Worm (Caenorhabditis elegans): Measurements from ENCODE around the gene wrn-1.
A peak's percentile ranks its signal among the peaks of the same experiment; 100 is the strongest.

wrn-1 gene

DNA sequence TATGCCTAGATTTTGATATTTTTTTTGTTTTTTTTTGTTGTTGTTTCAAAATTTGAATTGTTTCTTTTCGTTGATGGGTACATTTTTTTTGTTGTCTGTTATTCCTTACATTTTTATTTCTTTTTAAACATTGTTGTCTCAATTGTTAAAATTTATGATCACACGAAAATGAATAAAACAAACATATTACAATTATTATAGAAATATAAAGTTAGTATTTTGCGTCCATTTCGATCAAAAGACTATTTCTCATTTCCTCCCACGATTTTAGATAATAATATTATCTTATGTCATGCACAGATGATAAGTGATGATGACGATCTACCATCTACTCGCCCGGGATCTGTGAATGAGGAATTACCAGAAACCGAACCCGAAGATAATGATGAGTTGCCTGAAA is at the start of gene wrn-1:
Gene wrn-1 (plus strand): TSS at position 301 of the 400 bp plus-strand sequence.
- no peak for TF ChIP-seq F44E2.7 (GFP tag; IDR thresholded peaks at IDR 0.05)
- TF ChIP-seq nhr-48 (tag; optimal IDR thresholded peaks at IDR 0.05), result no peak
- no peak for TF ChIP-seq mxl-2 (GFP tag; conservative IDR thresholded peaks at IDR 0.05)

DNA sequence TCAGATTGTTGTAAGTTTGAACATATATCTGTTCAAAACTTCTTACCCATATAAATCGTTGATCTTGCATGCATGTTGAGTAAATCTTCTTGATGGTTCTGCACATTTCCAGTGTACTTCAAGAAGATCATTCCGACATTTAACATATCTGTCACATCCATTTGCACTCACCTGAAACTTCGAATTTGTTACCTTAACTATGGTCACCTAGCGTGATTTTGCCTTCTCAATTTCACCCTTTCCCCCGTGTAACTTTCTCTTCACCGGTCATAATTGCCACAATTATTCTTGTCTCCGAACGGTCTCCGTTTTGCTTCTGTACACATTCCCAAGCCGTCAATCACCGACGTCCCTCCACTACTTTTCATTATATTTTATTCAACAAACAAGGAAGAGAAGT is 41.4 kb upstream of the wrn-1 start:
- no peak for TF ChIP-seq mes-2 (tag; optimal IDR thresholded peaks at IDR 0.05; ENCODE audit: poor library complexity, severe bottlenecking)
- peak in 1 of 2 experiments; percentile 94 for TF ChIP-seq unc-62 (GFP tag; optimal IDR thresholded peaks at IDR 0.05 in 1 of 2)
- TF ChIP-seq unc-62 (tag; optimal IDR thresholded peaks at IDR 0.05), result no peak
- TF ChIP-seq T20F7.1 (GFP tag; optimal IDR thresholded peaks at IDR 0.05), result no peak
- no peak for TF ChIP-seq snpc-1.2 (GFP tag; IDR thresholded peaks at IDR 0.05)

DNA sequence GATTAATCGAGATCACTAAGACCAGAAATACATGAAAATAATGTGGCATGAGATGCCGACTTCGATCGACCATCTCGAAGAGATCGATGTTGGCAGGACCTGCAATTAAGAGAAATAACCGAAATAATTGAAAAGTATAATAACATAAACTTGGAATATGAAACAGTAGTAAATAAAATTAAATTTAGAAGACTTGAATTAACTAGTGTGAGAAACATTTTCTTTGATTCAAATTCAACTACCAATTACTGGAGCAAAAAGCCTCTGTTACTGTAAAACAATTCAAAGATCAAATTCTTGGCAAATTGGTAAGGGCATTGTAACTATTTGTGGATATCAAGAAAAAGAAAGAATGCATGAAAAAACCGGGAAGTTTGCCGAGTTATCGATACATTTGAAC is 40.9 kb upstream of the wrn-1 start, which contains the start of gene R05G9R.1:
Gene R05G9R.1 (minus strand): TSS at position 101 of the 400 bp plus-strand sequence.
- TF ChIP-seq nhr-76 (tag; optimal IDR thresholded peaks at IDR 0.05) (no peak), zfp-3 (GFP tag; conservative IDR thresholded peaks at IDR 0.05) (no peak), hif-1 (tag; optimal IDR thresholded peaks at IDR 0.05) (no peak), jun-1 (tag; optimal IDR thresholded peaks at IDR 0.05) (no peak), zip-11 (GFP tag; IDR thresholded peaks at IDR 0.05) (no peak), mxl-3 (GFP tag; optimal IDR thresholded peaks at IDR 0.05) (no peak), Y48G9A.11 (GFP tag; IDR thresholded peaks at IDR 0.05) (no peak), F37D6.2 (tag; optimal IDR thresholded peaks at IDR 0.05) (no peak), mep-1 (tag; optimal IDR thresholded peaks at IDR 0.05) (no peak), gei-8 (GFP tag; optimal IDR thresholded peaks at IDR 0.05) (no peak)

DNA sequence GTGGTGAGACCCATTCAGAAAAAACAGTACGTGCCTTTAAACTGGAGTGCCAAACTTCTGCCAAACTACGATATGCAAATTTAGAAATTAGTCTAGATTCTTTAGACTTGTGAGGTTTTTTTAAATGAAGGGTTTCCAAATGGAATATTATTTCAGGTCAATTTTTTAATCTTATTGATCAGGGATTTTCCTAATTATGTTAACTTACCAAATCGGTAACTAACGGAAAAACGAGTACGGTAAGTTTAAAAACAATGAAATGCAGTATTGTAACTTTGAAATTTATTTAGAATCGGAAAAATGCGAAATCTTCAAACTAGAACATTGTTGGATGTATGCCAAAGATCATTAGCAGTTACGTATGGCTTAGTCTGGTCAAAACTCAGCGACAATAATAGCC is 38.5 kb upstream of the wrn-1 start, which contains the start of gene C56E6.7:
Gene C56E6.7 (plus strand): TSS at position 301 of the 400 bp plus-strand sequence.
- TF ChIP-seq ztf-11 (tag; optimal IDR thresholded peaks at IDR 0.05) (no peak), F37D6.2 (tag; optimal IDR thresholded peaks at IDR 0.05) (no peak), arid-1 (GFP tag; conservative IDR thresholded peaks at IDR 0.05) (no peak), aha-1 (tag) (no peak)

DNA sequence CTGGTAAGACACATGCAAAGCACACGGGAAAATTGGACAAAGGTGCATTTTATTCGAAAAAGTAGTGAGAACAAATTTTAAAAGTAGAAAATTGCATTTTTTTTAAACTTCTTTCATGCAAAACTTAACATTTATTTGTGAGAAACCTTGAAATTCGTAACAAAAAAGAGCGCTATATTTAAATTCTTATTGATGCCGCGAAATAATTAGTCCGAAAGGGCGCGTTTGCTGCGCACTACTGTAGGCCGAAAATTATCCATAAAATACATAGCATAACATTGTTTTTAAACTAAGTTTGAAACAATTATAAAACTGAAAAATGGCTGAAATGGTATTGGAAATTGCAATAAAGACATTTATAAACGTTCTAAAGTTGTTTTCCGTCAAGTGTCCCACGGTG is 35.1 kb upstream of the wrn-1 start:
- TF ChIP-seq zip-11 (GFP tag; IDR thresholded peaks at IDR 0.05), result no peak
- no peak for TF ChIP-seq nhr-11 (tag; optimal IDR thresholded peaks at IDR 0.05)
- TF ChIP-seq lin-38 (GFP tag; IDR thresholded peaks at IDR 0.05), result peak; percentile 86
- TF ChIP-seq aly-2 (tag; optimal IDR thresholded peaks at IDR 0.05), result no peak
- TF ChIP-seq zip-2 (tag; optimal IDR thresholded peaks at IDR 0.05), result no peak
- TF ChIP-seq nhr-102 (tag; optimal IDR thresholded peaks at IDR 0.05), result no peak
- peak; percentile 80 for TF ChIP-seq unc-130 (GFP tag; optimal IDR thresholded peaks at IDR 0.05)
- no peak for TF ChIP-seq aha-1 (tag)
- TF ChIP-seq mdl-1 (tag; optimal IDR thresholded peaks at IDR 0.05), result no peak
- TF ChIP-seq skn-1 (tag; optimal IDR thresholded peaks at IDR 0.05), result no peak
- TF ChIP-seq pha-4 (GFP tag; IDR thresholded peaks at IDR 0.05), result no peak
- TF ChIP-seq pha-4 (tag; optimal IDR thresholded peaks at IDR 0.05), result no peak
- no peak for TF ChIP-seq ceh-44 (GFP tag; IDR thresholded peaks at IDR 0.05)

DNA sequence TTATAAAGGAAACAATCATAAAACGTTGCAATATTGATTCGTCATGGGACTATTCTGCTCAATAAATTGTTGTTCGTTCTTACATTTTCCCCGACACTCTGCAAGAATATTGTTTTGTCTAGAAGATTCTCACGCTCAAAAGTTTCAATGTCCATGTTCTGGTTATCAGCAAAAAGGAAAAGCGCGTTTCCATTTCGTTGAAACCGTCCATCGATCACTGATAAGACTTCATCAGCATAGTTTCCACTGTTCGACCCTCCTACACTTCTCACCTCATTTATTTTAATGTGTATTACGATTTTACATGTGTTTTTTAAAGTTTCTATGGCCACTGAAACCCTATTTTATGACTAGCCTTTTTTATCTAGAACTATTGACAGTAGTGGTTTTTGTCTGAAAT is 34.7 kb upstream of the wrn-1 start:
- TF ChIP-seq tag-97 (GFP tag; IDR thresholded peaks at IDR 0.05) (no peak), mes-2 (tag; optimal IDR thresholded peaks at IDR 0.05; ENCODE audit: poor library complexity, severe bottlenecking) (peak; percentile 33), nhr-28 (tag; optimal IDR thresholded peaks at IDR 0.05) (peak; percentile 31), Y75B8A.6 (GFP tag; IDR thresholded peaks at IDR 0.05) (no peak), lin-1 (GFP tag; IDR thresholded peaks at IDR 0.05) (0 out of 2 replicates have a peak, but pooled peaks have one; percentile 17), daf-16 (GFP tag; optimal IDR thresholded peaks at IDR 0.05) (no peak), daf-16 (tag; optimal IDR thresholded peaks at IDR 0.05) (peak; percentile 95), dve-1 (tag; optimal IDR thresholded peaks at IDR 0.05; ENCODE audit: insufficient read depth) (peak; percentile 42), pqm-1 (tag; optimal IDR thresholded peaks at IDR 0.05) (peak; percentile 74), hlh-11 (tag; optimal IDR thresholded peaks at IDR 0.05) (peak; percentile 71), dmd-6 (GFP tag; IDR thresholded peaks at IDR 0.05) (peak; percentile 67), spr-1 (tag; optimal IDR thresholded peaks at IDR 0.05) (no peak), mxl-3 (GFP tag; optimal IDR thresholded peaks at IDR 0.05) (peak; percentile 3), ces-1 (GFP tag; optimal IDR thresholded peaks at IDR 0.05) (no peak)

All from whole organism, L4 larva.